Fruit fly (Drosophila melanogaster): ENCODE data around the gene rhea.

DNA sequence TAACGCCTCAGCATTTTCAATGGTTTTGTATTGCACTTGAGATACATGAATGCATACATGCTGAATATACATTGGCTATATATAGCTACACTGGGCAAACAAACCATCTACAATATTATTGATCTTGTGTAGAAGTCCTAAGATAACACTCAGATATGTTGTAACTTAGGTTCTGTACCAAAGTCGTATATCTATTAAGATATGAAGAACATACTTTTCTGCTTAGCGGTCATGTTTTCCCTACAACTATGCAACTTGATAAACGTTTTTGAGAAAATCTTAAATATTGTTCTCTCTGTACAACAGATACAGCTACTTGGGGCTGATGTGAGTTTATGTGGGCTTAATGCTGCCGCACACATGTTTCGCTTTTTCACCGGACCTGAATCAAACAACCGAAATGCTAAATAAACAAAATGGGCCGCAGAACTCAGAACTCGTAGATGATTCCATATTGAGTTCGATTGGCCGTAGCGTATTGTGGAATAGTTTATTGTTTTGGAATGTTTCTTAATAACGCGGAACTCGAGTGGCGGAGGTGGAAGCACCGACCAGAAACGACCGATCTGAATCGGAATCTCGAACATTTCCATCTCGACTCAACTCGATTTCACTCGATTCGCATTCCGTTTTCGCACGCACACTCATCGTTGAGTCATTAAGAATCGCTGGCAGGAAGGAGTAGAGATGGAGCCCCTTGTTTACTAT lies 4.5 kb downstream of the rhea start:
- TF ChIP-seq psq (GFP tag; optimal IDR thresholded peaks at IDR 0.05) (no peak), N (GFP tag; optimal IDR thresholded peaks at IDR 0.05) (no peak), br (GFP tag; optimal IDR thresholded peaks at IDR 0.05) (no peak), OdsH (GFP tag; optimal IDR thresholded peaks at IDR 0.05) (no peak), usp (GFP tag; optimal IDR thresholded peaks at IDR 0.05) (no peak), fru (GFP tag; optimal IDR thresholded peaks at IDR 0.05) (no peak), CG9705 (GFP tag; optimal IDR thresholded peaks at IDR 0.05) (no peak), Hnf4 (GFP tag; optimal IDR thresholded peaks at IDR 0.05) (no peak), Jra (GFP tag; optimal IDR thresholded peaks at IDR 0.05) (no peak)
